Fruit fly (Drosophila melanogaster) whole organism, pupa: ENCODE data around the gene RtcB.

Experiments
- CG10348 ChIP-seq: fragments of 200-800 bp; sonication (Bioruptor generic); IDR thresholded peaks from 2 replicates; pipeline ENCODE4 v1.3.6; 2022; ENCODE audit warnings: missing biosample characterization, missing genetic modification characterization
- CG12605 ChIP-seq: fragments of 200-800 bp; sonication (Bioruptor generic); IDR thresholded peaks from 2 replicates; pipeline ENCODE4 v1.3.6; 2022; ENCODE audit warnings: missing biosample characterization, missing genetic modification characterization
- CG13204 ChIP-seq: fragments of 200-800 bp; sonication (Bioruptor generic); optimal IDR thresholded peaks from 2 replicates; lab custom pipeline; 2018; ENCODE audit warnings: missing biosample characterization, mild to moderate bottlenecking, missing genetic modification characterization, moderate library complexity
- CG14655 ChIP-seq: fragments of 200-800 bp; sonication (Bioruptor generic); optimal IDR thresholded peaks from 3 replicates; lab custom pipeline; 2017; ENCODE audit warnings: mild to moderate bottlenecking, missing biosample characterization, missing genetic modification reagents, missing genetic modification characterization
- CG15710 ChIP-seq: fragments of 200-800 bp; sonication (Bioruptor generic); optimal IDR thresholded peaks from 2 replicates; lab custom pipeline; 2018; ENCODE audit warnings: missing biosample characterization, mild to moderate bottlenecking, missing genetic modification characterization, moderate library complexity
- CG17806 ChIP-seq: fragments of 200-800 bp; sonication (Bioruptor generic); optimal IDR thresholded peaks from 2 replicates; lab custom pipeline; 2018; ENCODE audit warnings: missing biosample characterization, mild to moderate bottlenecking, missing genetic modification characterization, moderate library complexity
- CG32121 ChIP-seq: fragments of 200-800 bp; sonication (Bioruptor generic); IDR thresholded peaks from 2 replicates; pipeline ENCODE4 v1.3.6; 2022; ENCODE audit warnings: missing biosample characterization, missing genetic modification characterization
- CG34367 ChIP-seq: fragments of 200-800 bp; sonication (Bioruptor generic); optimal IDR thresholded peaks from 2 replicates; lab custom pipeline; 2018; ENCODE audit warnings: missing biosample characterization, mild to moderate bottlenecking, missing genetic modification characterization
- CG4496 ChIP-seq: fragments of 200-800 bp; sonication (Bioruptor generic); IDR thresholded peaks from 3 replicates; pipeline ENCODE4 v1.3.6; 2022; ENCODE audit warnings: missing biosample characterization, missing genetic modification characterization
- CG8159 ChIP-seq: fragments of 200-800 bp; sonication (Bioruptor generic); optimal IDR thresholded peaks from 3 replicates; lab custom pipeline; 2018; ENCODE audit warnings: missing biosample characterization, mild to moderate bottlenecking, missing genetic modification characterization, moderate library complexity
- CG8301 ChIP-seq: fragments of 200-800 bp; sonication (Bioruptor generic); optimal IDR thresholded peaks from 2 replicates; lab custom pipeline; 2018; ENCODE audit warnings: missing biosample characterization, mild to moderate bottlenecking, missing genetic modification characterization
- CG9948 ChIP-seq: fragments of 200-800 bp; sonication (Bioruptor generic); optimal IDR thresholded peaks from 2 replicates; lab custom pipeline; 2018; ENCODE audit warnings: missing biosample characterization, mild to moderate bottlenecking, missing genetic modification characterization, moderate library complexity
- D1 ChIP-seq: fragments of 200-800 bp; sonication (Bioruptor generic); optimal IDR thresholded peaks from 2 replicates; lab custom pipeline; 2018; ENCODE audit warnings: missing biosample characterization, mild to moderate bottlenecking, missing genetic modification characterization, moderate library complexity
- EcR ChIP-seq: fragments of 200-800 bp; sonication (Bioruptor generic); optimal IDR thresholded peaks from 3 replicates; lab custom pipeline; 2019; ENCODE audit warnings: missing biosample characterization, missing genetic modification characterization, mild to moderate bottlenecking, moderate library complexity, missing genetic modification reagents
- Ets98B ChIP-seq: fragments of 200-800 bp; sonication (Bioruptor generic); IDR thresholded peaks from 2 replicates; pipeline ENCODE4 v1.3.6; 2022; ENCODE audit warnings: missing biosample characterization, missing genetic modification characterization
- Pif1A ChIP-seq: fragments of 200-800 bp; sonication (Bioruptor generic); optimal IDR thresholded peaks from 3 replicates; lab custom pipeline; 2016; ENCODE audit warnings: missing biosample characterization, missing genetic modification characterization
- Pif1B ChIP-seq: fragments of 200-800 bp; sonication (Bioruptor generic); optimal IDR thresholded peaks from 3 replicates; lab custom pipeline; 2016; ENCODE audit warnings: missing biosample characterization, missing genetic modification characterization
- Snoo ChIP-seq: fragments of 200-800 bp; sonication (Bioruptor generic); optimal IDR thresholded peaks from 3 replicates; lab custom pipeline; 2017; ENCODE audit warnings: missing biosample characterization, mild to moderate bottlenecking, missing genetic modification characterization, inconsistent platforms
- fd96Ca ChIP-seq: fragments of 200-800 bp; sonication (Bioruptor generic); IDR thresholded peaks from 3 replicates; pipeline ENCODE4 v1.3.6; 2022; ENCODE audit warnings: missing biosample characterization, missing genetic modification characterization
- gl ChIP-seq: fragments of 200-800 bp; sonication (Bioruptor generic); optimal IDR thresholded peaks from 2 replicates; lab custom pipeline; 2018; ENCODE audit warnings: missing biosample characterization, mild to moderate bottlenecking, missing genetic modification characterization
- rn ChIP-seq: fragments of 200-800 bp; sonication (Bioruptor generic); IDR thresholded peaks from 2 replicates; pipeline ENCODE4 v1.3.6; 2022; ENCODE audit warnings: missing biosample characterization, missing genetic modification characterization

RtcB gene

DNA sequence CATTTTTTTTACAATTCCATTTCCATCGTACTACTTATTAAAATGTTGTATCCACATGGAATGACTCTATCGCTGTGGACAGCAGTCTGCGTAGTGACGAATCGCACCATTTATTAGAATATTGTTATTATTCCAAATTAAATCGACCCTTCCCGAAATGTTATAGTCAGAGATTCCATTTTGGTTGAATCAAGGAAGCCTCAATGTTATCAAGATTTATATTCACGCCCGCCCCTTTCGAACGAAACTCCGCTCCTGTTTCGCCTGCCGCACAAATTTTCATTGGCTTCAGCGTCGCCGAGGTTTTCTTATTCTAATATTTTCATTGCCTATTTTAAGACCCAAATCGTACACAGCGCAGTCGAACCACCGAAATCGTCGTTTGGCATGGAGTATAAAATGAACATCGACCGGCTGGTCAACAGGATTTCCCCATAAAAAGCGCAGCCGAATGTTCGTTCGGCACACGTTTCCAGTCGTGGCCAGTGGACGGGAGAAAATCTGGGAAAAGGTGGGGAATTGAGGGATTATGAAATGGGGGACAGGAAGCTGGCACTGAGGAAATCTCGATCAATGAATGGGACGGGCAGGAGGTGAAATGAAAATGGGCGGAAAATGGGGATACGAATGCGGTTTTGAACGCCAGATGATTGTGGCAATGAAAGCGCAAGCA lies 24.6 kb upstream of the RtcB start:
- TF ChIP-seq CG17806, result no peak

DNA sequence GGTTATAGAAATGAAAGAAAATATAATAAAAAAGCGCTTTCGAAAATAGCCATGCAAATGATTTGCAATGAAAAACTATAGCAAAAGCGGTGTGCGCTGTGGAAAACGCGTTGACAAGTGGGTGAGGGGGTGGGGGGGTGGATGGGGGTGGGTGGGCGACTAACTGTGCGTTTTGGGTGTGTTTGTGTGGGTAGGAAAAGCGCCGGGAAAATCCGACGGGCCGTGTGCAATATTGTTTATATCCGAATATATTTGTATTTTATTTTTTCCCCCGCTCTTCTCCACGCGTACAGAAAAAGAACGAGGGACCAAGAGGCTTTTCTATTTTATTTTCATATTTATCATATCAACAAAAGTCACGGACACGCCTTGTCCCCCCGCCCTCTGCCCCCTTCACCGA lies 24.0 kb upstream of the RtcB start:
- no peak for TF ChIP-seq CG4496 (GFP tag; lab: Robert Waterston, UW)
- no peak for TF ChIP-seq CG8159 (tag; lab: Kevin White, UChicago)
- no peak for TF ChIP-seq CG17806
- no peak for TF ChIP-seq Pif1A (GFP tag; lab: Kevin White, UChicago)
- no peak for TF ChIP-seq Pif1B (GFP tag; lab: Kevin White, UChicago)
- no peak for TF ChIP-seq gl
- no peak for TF ChIP-seq rn
- no peak for TF ChIP-seq fd96Ca (GFP tag; lab: Robert Waterston, UW)
- no peak for TF ChIP-seq CG32121 (GFP tag; lab: Robert Waterston, UW)
- no peak for TF ChIP-seq CG14655
- TF ChIP-seq D1, result no peak
- TF ChIP-seq EcR (GFP tag; lab: Kevin White, UChicago), result no peak
- TF ChIP-seq CG15710, result no peak
- TF ChIP-seq CG12605 (GFP tag; lab: Robert Waterston, UW), result no peak
- TF ChIP-seq CG10348 (GFP tag; lab: Robert Waterston, UW), result no peak
- TF ChIP-seq CG13204 (GFP tag; lab: Kevin White, UChicago), result no peak
- no peak for TF ChIP-seq Snoo
- no peak for TF ChIP-seq Ets98B (GFP tag; lab: Robert Waterston, UW)
- TF ChIP-seq, all 21 proteins: peak for 0

DNA sequence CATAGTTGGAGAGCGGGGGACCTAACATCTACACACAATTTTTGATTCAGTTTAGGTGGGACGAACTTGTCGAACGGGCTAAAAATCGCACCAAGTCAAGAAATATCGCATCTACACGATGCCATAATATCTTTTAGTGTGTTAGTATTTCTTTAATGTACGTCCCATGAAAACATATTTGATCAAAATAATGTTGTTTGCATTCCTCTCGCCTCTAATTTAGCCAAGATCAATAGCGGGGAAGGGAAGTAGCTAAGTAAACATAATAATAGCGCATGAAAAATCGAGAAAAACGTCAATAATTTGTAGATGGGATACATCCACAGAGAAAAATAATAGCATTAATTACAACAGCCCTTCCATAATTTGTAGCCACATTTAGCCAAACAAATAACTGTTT lies 18.5 kb upstream of the RtcB start:
- TF ChIP-seq CG8301 (tag; lab: Kevin White, UChicago) (no peak), CG15710 (no peak), gl (no peak), CG32121 (GFP tag; lab: Robert Waterston, UW) (no peak), D1 (no peak), Pif1A (GFP tag; lab: Kevin White, UChicago) (no peak), Ets98B (GFP tag; lab: Robert Waterston, UW) (no peak), EcR (GFP tag; lab: Kevin White, UChicago) (no peak), CG14655 (no peak), CG12605 (GFP tag; lab: Robert Waterston, UW) (no peak), CG4496 (GFP tag; lab: Robert Waterston, UW) (no peak), CG13204 (GFP tag; lab: Kevin White, UChicago) (no peak)

DNA sequence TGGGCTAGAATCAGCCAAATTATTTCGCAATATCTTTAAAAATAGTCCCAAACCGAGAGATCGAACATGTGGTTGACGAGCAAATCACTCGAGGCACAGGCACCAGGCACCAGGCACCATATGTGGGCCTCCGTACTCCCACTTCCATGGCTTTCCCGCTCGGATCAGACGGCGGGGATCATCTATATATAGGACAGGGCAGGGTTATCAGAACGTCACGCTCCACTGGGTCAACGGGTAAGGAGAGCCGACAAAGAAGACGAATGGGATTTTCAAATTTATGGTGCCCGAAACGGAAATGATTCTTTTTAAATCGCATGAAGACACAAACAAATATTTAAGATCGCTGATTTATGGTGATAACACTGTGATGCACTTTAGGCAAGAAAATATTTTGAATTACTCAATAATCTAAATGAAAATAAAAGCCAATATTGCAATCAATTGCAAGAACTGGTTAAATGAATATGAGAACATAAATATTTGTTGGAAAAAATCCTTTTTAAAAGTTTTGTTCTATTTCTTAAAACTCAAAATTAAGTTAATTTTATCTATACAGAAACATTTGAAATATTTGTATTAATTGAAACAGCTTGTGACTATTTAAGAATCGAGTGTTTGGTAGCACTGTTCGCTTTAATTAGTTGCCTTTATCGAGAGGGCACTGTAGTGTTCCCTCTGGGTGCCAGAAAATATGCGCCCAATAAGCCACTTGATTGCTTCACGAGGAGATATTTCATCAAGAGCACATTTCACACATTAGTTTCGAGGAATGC lies 17.1 kb upstream of the RtcB start:
- TF ChIP-seq CG10348 (GFP tag; lab: Robert Waterston, UW), result no peak
- no peak for TF ChIP-seq CG13204 (GFP tag; lab: Kevin White, UChicago)
- TF ChIP-seq CG9948 (tag; lab: Kevin White, UChicago), result no peak

DNA sequence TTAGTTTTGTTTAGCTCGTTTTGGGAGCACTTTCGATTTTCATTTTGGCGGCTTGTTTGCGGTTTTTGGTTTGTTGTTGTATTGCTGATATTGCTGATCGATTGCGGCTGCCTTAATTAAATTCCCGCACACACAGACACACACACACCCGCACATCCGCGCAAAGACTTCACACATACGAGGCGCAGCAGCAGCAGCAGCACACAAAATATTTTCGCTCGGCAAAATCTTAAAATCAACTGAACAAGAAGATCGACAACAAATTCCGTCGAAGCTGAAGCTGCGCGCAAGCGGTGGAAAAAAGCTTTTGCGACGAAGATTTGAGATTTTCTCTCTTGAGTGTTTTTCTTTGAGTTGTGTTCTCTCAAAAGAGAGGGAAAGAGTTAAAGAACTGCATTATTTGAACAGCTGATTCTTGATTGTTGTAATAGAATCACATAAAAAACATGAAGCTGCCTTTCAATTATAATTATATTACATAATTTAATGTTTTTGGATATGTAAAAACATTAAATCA lies 16.2 kb upstream of the RtcB start:
- TF ChIP-seq CG32121 (GFP tag; lab: Robert Waterston, UW) (peak; percentile 47; the same call in 1 of the 2 replicates), CG4496 (GFP tag; lab: Robert Waterston, UW) (peak; percentile 15; the same call in 1 of the 3 replicates), Ets98B (GFP tag; lab: Robert Waterston, UW) (no peak), CG12605 (GFP tag; lab: Robert Waterston, UW) (0 out of 2 replicates have a peak, but pooled peaks have one; percentile 31), gl (no peak), rn (no peak), CG13204 (GFP tag; lab: Kevin White, UChicago) (peak; percentile 10), fd96Ca (GFP tag; lab: Robert Waterston, UW) (no peak), Pif1B (GFP tag; lab: Kevin White, UChicago) (no peak), EcR (GFP tag; lab: Kevin White, UChicago) (no peak), CG14655 (no peak), D1 (no peak)

DNA sequence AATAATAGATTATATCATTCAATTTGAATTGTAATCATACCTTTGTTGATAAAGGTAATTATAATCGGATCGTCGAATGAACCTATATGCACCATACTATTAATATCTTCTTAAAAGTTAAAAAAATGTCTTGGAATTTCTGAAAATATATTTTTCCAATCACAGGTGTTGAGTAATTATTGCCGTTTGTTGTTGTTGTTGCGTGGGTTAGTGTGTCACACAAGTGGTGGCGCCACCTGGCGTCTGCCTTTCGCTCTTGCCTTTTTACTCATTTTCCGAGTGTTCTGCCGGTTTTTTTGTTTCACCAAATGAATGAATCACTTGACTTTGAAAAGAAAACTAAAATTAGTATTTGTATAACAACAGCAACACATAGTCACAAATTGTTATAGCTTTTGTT lies 15.3 kb upstream of the RtcB start:
- TF ChIP-seq gl (no peak), CG12605 (GFP tag; lab: Robert Waterston, UW) (no peak), EcR (GFP tag; lab: Kevin White, UChicago) (no peak), Snoo (no peak), CG8159 (tag; lab: Kevin White, UChicago) (no peak), CG32121 (GFP tag; lab: Robert Waterston, UW) (no peak), CG15710 (no peak), rn (no peak), CG10348 (GFP tag; lab: Robert Waterston, UW) (no peak), CG13204 (GFP tag; lab: Kevin White, UChicago) (no peak), CG9948 (tag; lab: Kevin White, UChicago) (no peak)

DNA sequence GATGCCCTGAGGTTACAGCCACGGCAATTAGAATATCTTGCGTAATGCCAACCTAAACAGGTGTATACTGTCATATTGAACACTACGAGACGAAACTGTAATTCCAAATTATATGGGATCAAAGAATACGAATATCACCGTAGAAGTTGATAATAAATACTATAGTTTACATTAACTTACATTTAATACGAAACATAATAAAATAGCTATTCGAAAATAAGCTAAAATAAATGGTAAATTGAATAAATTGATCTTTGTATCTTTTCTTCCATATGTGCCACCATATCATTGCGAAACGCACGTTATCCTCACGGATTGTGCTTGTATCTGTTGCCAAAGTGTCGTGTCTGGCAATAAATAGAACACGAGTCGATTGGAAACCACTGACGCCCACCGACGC lies 14.6 kb upstream of the RtcB start:
- TF ChIP-seq CG34367 (tag; lab: Kevin White, UChicago), result no peak
- TF ChIP-seq CG12605 (GFP tag; lab: Robert Waterston, UW), result no peak
- no peak for TF ChIP-seq CG17806
- TF ChIP-seq CG15710, result no peak
- TF ChIP-seq CG9948 (tag; lab: Kevin White, UChicago), result no peak
- no peak for TF ChIP-seq EcR (GFP tag; lab: Kevin White, UChicago)
- no peak for TF ChIP-seq gl
- no peak for TF ChIP-seq Snoo
- no peak for TF ChIP-seq CG8159 (tag; lab: Kevin White, UChicago)
